Fruit fly (Drosophila melanogaster) whole organism: ENCODE results near the gene Son.

ENCODE experiments used
- CG8478 ChIP-seq: fragments of >200 bp; optimal IDR thresholded peaks from 2 replicates; lab custom pipeline; 2018; ENCODE audit warnings: inconsistent platforms
- pan ChIP-seq: fragments of >200 bp; optimal IDR thresholded peaks from 2 replicates; lab custom pipeline; 2017
- psq ChIP-seq: fragments of >200 bp; optimal IDR thresholded peaks from 2 replicates; lab custom pipeline; 2017

DNA sequence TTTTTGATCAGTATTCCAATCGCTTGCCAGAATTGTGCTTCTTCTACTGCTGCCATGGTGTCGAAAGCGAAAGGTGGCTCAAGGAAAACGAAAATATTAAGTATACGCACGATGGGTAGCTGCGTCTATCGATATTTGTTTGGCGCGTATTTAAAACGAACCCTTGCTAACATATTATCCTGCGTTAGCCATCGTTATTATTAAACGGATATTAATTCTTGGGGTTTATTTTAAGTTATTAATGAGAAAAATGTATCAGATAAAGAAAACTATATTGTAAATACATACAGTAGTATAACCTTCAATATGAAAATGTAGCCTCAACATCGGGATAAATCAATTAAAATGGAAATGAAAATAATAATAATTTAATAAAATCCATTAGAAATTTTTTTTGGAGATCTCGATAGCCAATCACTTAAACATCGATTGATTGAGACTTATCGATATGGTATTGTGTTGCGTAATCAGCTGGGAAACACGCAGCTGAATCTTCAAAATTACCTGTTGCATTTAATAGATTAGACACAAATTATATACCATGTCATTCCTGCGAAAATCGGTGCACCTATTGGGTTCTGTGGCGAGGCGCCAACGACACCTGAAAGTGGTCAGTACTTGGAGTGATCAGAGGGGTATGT, 22.4 kb upstream of the Son start, which contains the start of the genes CG9386 and BckdhA:
- no peak for TF ChIP-seq pan (lab: Kevin White, UChicago)
- no peak for TF ChIP-seq CG8478 (lab: Kevin White, UChicago)
- no peak for TF ChIP-seq psq (lab: Kevin White, UChicago)
